Worm (Caenorhabditis elegans): ENCODE results near the gene xnd-1.

xnd-1 gene

DNA sequence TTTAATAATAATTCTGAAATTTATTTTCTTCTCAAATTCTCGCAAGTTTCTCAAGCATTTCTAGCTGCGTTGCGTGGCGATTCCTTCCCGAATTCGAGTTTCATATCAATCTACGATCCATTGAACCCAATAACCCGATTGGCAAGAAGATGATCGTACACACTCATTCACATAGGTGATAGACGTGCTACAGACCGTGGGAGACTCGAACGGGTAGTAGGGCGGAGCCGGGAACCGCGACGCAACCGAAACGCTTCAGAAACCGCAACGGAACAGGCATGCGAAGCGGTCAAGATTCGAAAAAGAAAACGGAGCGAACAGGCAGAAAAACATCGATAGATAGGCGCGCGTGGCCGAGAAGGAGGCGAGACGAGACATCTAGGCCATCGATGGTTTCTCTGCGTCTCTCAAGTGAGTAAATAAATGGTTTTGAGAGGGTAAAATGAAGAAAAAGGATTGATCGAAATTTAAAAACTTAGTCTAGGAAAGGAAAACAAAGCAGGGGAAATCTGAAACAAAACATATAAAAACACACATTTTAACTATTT is 747 bp upstream of the xnd-1 start, which contains the start of gene madf-11:
TSS of gene madf-11 (minus strand) at position 51 of the 548 bp plus-strand sequence.
- TF ChIP-seq unc-39 (tag; optimal IDR thresholded peaks at IDR 0.05), result no peak
- no peak for TF ChIP-seq tbx-8 (GFP tag; optimal IDR thresholded peaks at IDR 0.05)
- TF ChIP-seq ceh-39 (tag; optimal IDR thresholded peaks at IDR 0.05), result peak; percentile 72
- peak; percentile 36 for TF ChIP-seq mep-1 (tag; optimal IDR thresholded peaks at IDR 0.05)
- peak; percentile 58 for TF ChIP-seq sptf-1 (tag; optimal IDR thresholded peaks at IDR 0.05)
- TF ChIP-seq nhr-237 (tag; optimal IDR thresholded peaks at IDR 0.05), result peak; percentile 34
- TF ChIP-seq ztf-11 (tag; optimal IDR thresholded peaks at IDR 0.05), result no peak
- TF ChIP-seq ces-1 (GFP tag; optimal IDR thresholded peaks at IDR 0.05), result no peak
- TF ChIP-seq ham-2 (GFP tag; optimal IDR thresholded peaks at IDR 0.05), result peak; percentile 60
- peak; percentile 3 for TF ChIP-seq hlh-1 (tag; optimal IDR thresholded peaks at IDR 0.05)
- no peak for TF ChIP-seq elt-1 (tag; optimal IDR thresholded peaks at IDR 0.05; ENCODE audit: borderline replicate concordance, insufficient read depth)
- TF ChIP-seq blmp-1 (tag; optimal IDR thresholded peaks at IDR 0.05), result no peak
- TF ChIP-seq unc-120 (tag; optimal IDR thresholded peaks at IDR 0.05; ENCODE audit: poor library complexity, severe bottlenecking), result peak; percentile 31
- TF ChIP-seq sem-2 (GFP tag; optimal IDR thresholded peaks at IDR 0.05), result no peak
- TF ChIP-seq lsy-2 (tag; optimal IDR thresholded peaks at IDR 0.05), result peak; percentile 49
- TF ChIP-seq pha-4 (tag; optimal IDR thresholded peaks at IDR 0.05), result peak; percentile 71
- no peak for TF ChIP-seq nhr-76 (tag; optimal IDR thresholded peaks at IDR 0.05)
- peak; percentile 17 for TF ChIP-seq M03D4.4 (tag; optimal IDR thresholded peaks at IDR 0.05)

- no peak for TF ChIP-seq nhr-76 (tag; optimal IDR thresholded peaks at IDR 0.05)
- no peak for TF ChIP-seq lin-32 (GFP tag; optimal IDR thresholded peaks at IDR 0.05)
- TF ChIP-seq bed-3 (GFP tag; optimal IDR thresholded peaks at IDR 0.05), result no peak
- TF ChIP-seq unc-39 (tag; optimal IDR thresholded peaks at IDR 0.05), result no peak
- no peak for TF ChIP-seq pha-4 (tag; optimal IDR thresholded peaks at IDR 0.05)
- no peak for TF ChIP-seq ztf-11 (tag; optimal IDR thresholded peaks at IDR 0.05)
- TF ChIP-seq lsy-2 (tag; optimal IDR thresholded peaks at IDR 0.05), result no peak
- TF ChIP-seq blmp-1 (tag; optimal IDR thresholded peaks at IDR 0.05), result no peak
- TF ChIP-seq mep-1 (tag; optimal IDR thresholded peaks at IDR 0.05), result no peak
- TF ChIP-seq nhr-28 (tag; optimal IDR thresholded peaks at IDR 0.05), result no peak
- TF ChIP-seq mab-5 (tag; optimal IDR thresholded peaks at IDR 0.05), result no peak
These were observed 6.0 kb downstream of the xnd-1 start, which contains the start of gene C05D2.8 for ce11 chrIII:5610276-5610675. TSS of gene C05D2.8 (minus strand) at chrIII:5610346.

ce11 chrIII:5611604-5612324 is 7.5 kb downstream of the xnd-1 start, which contains the start of gene bas-1:
TSS of gene bas-1 (plus strand) at chrIII:5612274.
- no peak for TF ChIP-seq zip-8 (tag; optimal IDR thresholded peaks at IDR 0.05)
- no peak for TF ChIP-seq ces-1 (GFP tag; optimal IDR thresholded peaks at IDR 0.05)
- no peak for TF ChIP-seq nhr-76 (tag; optimal IDR thresholded peaks at IDR 0.05)
- no peak for TF ChIP-seq nhr-28 (tag; optimal IDR thresholded peaks at IDR 0.05)
- TF ChIP-seq M03D4.4 (tag; optimal IDR thresholded peaks at IDR 0.05), result no peak
- TF ChIP-seq elt-1 (tag; optimal IDR thresholded peaks at IDR 0.05; ENCODE audit: borderline replicate concordance, insufficient read depth), result no peak
- no peak for TF ChIP-seq nhr-12 (tag; optimal IDR thresholded peaks at IDR 0.05)
- TF ChIP-seq lin-13 (tag; optimal IDR thresholded peaks at IDR 0.05), result no peak
- no peak for TF ChIP-seq nhr-237 (tag; optimal IDR thresholded peaks at IDR 0.05)
- no peak for TF ChIP-seq tbx-8 (GFP tag; optimal IDR thresholded peaks at IDR 0.05)
- no peak for TF ChIP-seq mab-5 (tag; optimal IDR thresholded peaks at IDR 0.05)

DNA sequence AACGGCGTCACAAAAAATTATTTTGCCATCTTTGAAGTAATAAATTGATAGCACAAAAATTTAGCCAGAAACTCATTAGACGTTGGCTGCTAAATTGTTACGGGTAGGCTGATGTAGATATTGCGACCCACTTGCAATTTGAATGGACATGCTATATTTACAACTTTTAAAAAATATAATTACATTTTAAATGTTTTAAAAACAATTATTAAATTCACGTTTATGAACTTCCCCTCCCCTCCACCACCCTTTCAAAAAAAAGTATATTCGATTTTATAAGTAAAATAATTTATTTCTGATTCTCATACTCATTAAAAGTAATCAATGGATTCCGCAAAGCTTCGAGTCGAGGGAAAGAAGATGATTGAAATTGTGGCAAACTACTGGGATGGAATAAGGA is 10.4 kb downstream of the xnd-1 start, which contains the start of gene basl-1:
TSS of gene basl-1 (plus strand) at position 301 of the 400 bp plus-strand sequence.
- no peak for TF ChIP-seq mab-5 (tag; optimal IDR thresholded peaks at IDR 0.05)
- no peak for TF ChIP-seq ztf-11 (tag; optimal IDR thresholded peaks at IDR 0.05)
- TF ChIP-seq nhr-76 (tag; optimal IDR thresholded peaks at IDR 0.05), result no peak
- no peak for TF ChIP-seq ceh-43 (GFP tag; optimal IDR thresholded peaks at IDR 0.05)
- no peak for TF ChIP-seq sptf-1 (tag; optimal IDR thresholded peaks at IDR 0.05)
- TF ChIP-seq mep-1 (tag; optimal IDR thresholded peaks at IDR 0.05), result no peak
- no peak for TF ChIP-seq nhr-237 (tag; optimal IDR thresholded peaks at IDR 0.05)
- TF ChIP-seq drap-1 (GFP tag; optimal IDR thresholded peaks at IDR 0.05), result no peak
- no peak for TF ChIP-seq ceh-39 (tag; optimal IDR thresholded peaks at IDR 0.05)
- no peak for TF ChIP-seq nhr-12 (tag; optimal IDR thresholded peaks at IDR 0.05)
- no peak for TF ChIP-seq unc-62 (GFP tag; optimal IDR thresholded peaks at IDR 0.05)
- no peak for TF ChIP-seq nhr-28 (tag; optimal IDR thresholded peaks at IDR 0.05)
- no peak for TF ChIP-seq zip-8 (tag; optimal IDR thresholded peaks at IDR 0.05)
- TF ChIP-seq bed-3 (GFP tag; optimal IDR thresholded peaks at IDR 0.05), result no peak
- no peak for TF ChIP-seq nhr-2 (tag; optimal IDR thresholded peaks at IDR 0.05)
- TF ChIP-seq snpc-4 (tag; optimal IDR thresholded peaks at IDR 0.05), result no peak

Data from whole organism, mixed stage, embryonic.